Fruit fly (Drosophila melanogaster) whole organism, embryonic: Measurements from ENCODE around the gene MICAL-like.

Experiments
- Abd-B ChIP-seq: fragments of 200-800 bp; sonication (Bioruptor generic); optimal IDR thresholded peaks from 2 replicates; lab custom pipeline; 2018; ENCODE audit warnings: missing biosample characterization, mild to moderate bottlenecking, missing genetic modification characterization, moderate library complexity
- Asciz ChIP-seq: fragments of 200-800 bp; sonication (Bioruptor generic); optimal IDR thresholded peaks from 2 replicates; lab custom pipeline; 2017; ENCODE audit warnings: missing biosample characterization, mild to moderate bottlenecking, missing genetic modification characterization, missing genetic modification reagents
- Awh ChIP-seq: fragments of 200-800 bp; sonication (Bioruptor generic); IDR thresholded peaks from 2 replicates; pipeline ENCODE4, ENCODE4 v1.3.6; 2022; ENCODE audit warnings: missing biosample characterization, missing genetic modification characterization
- CG10959 ChIP-seq: fragments of 200-800 bp; sonication (Bioruptor generic); IDR thresholded peaks from 2 replicates; pipeline ENCODE4 v1.3.6; 2022; ENCODE audit warnings: missing biosample characterization, missing genetic modification characterization
- CG11560 ChIP-seq: fragments of 200-800 bp; sonication (Bioruptor generic); IDR thresholded peaks from 3 replicates; pipeline ENCODE4 v1.3.6; 2022; ENCODE audit warnings: missing biosample characterization, missing genetic modification characterization
- CG11696 ChIP-seq: fragments of 200-800 bp; sonication (Bioruptor generic); IDR thresholded peaks from 2 replicates; pipeline ENCODE4 v1.3.6; 2022; ENCODE audit warnings: missing biosample characterization, missing genetic modification characterization
- CG12104 ChIP-seq: fragments of 200-800 bp; sonication (Bioruptor generic); optimal IDR thresholded peaks from 3 replicates; lab custom pipeline; 2016; ENCODE audit warnings: missing biosample characterization, missing genetic modification characterization
- CG12659 ChIP-seq: fragments of 200-800 bp; sonication (Bioruptor generic); optimal IDR thresholded peaks from 3 replicates; lab custom pipeline; 2017; ENCODE audit warnings: mild to moderate bottlenecking, missing biosample characterization, missing genetic modification reagents, missing genetic modification characterization
- CG12769 ChIP-seq: fragments of 200-800 bp; sonication (Bioruptor generic); optimal IDR thresholded peaks from 2 replicates; lab custom pipeline; 2019; ENCODE audit warnings: missing biosample characterization, mild to moderate bottlenecking, missing genetic modification characterization, moderate library complexity
- CG13287 ChIP-seq: fragments of 200-800 bp; sonication (Bioruptor generic); IDR thresholded peaks from 2 replicates; pipeline ENCODE4 v1.3.6; 2022; ENCODE audit warnings: missing biosample characterization, missing genetic modification characterization; ENCODE audit not compliant: partially characterized antibody
- CG14014 ChIP-seq: fragments of 200-800 bp; sonication (Bioruptor generic); IDR thresholded peaks from 2 replicates; pipeline ENCODE4 v1.3.6; 2022; ENCODE audit warnings: missing biosample characterization, missing genetic modification characterization
- CG1529 ChIP-seq: fragments of 200-800 bp; sonication (Bioruptor generic); optimal IDR thresholded peaks from 3 replicates; lab custom pipeline; 2018; ENCODE audit warnings: missing biosample characterization, missing genetic modification characterization
- CG15601 ChIP-seq: fragments of 200-800 bp; sonication (Bioruptor generic); optimal IDR thresholded peaks from 3 replicates; lab custom pipeline; 2019; ENCODE audit warnings: missing biosample characterization, mild to moderate bottlenecking, missing genetic modification characterization, moderate library complexity
- CG1647 ChIP-seq: fragments of 200-800 bp; sonication (Bioruptor generic); optimal IDR thresholded peaks from 3 replicates; lab custom pipeline; 2016; ENCODE audit warnings: missing biosample characterization, missing genetic modification characterization
- CG17328 ChIP-seq: fragments of 200-800 bp; sonication (Bioruptor generic); IDR thresholded peaks from 2 replicates; pipeline ENCODE4 v1.3.6; 2022; ENCODE audit warnings: missing biosample characterization, missing genetic modification characterization
- CG2712 ChIP-seq: fragments of 200-800 bp; optimal IDR thresholded peaks from 3 replicates; lab custom pipeline; 2019; ENCODE audit warnings: missing biosample characterization, mild to moderate bottlenecking, missing genetic modification characterization, moderate library complexity
- CG3726 ChIP-seq: fragments of 200-800 bp; sonication (Bioruptor generic); IDR thresholded peaks from 3 replicates; pipeline ENCODE4, ENCODE4 v1.3.6; 2022; ENCODE audit warnings: missing biosample characterization, missing genetic modification characterization
- CG6175 ChIP-seq: fragments of 200-800 bp; sonication (Bioruptor generic); IDR thresholded peaks from 3 replicates; pipeline ENCODE4 v1.3.6; 2022; ENCODE audit warnings: missing biosample characterization, missing genetic modification characterization
- CG6813 ChIP-seq: fragments of 200-800 bp; sonication (Bioruptor generic); optimal IDR thresholded peaks from 2 replicates; lab custom pipeline; 2017; ENCODE audit warnings: missing biosample characterization, missing genetic modification characterization, mild to moderate bottlenecking, moderate library complexity, missing genetic modification reagents
- CG7357 ChIP-seq: fragments of 200-800 bp; sonication (Bioruptor generic); IDR thresholded peaks from 3 replicates; pipeline ENCODE4 v1.3.6; 2022; ENCODE audit warnings: missing biosample characterization, missing genetic modification characterization
- CG7372 ChIP-seq: fragments of 200-800 bp; sonication (Bioruptor generic); IDR thresholded peaks from 2 replicates; pipeline ENCODE4 v1.3.6; 2022; ENCODE audit warnings: missing biosample characterization, missing genetic modification characterization
- CG7987 ChIP-seq: fragments of 200-800 bp; sonication (Bioruptor generic); optimal IDR thresholded peaks from 2 replicates; lab custom pipeline; 2018; ENCODE audit warnings: missing biosample characterization, mild to moderate bottlenecking, missing genetic modification characterization, moderate library complexity
- CG8359 ChIP-seq: fragments of 200-800 bp; sonication (Bioruptor generic); optimal IDR thresholded peaks from 2 replicates; lab custom pipeline; 2017; ENCODE audit warnings: missing biosample characterization, mild to moderate bottlenecking, missing genetic modification characterization, borderline replicate concordance
- CG9437 ChIP-seq: fragments of 200-800 bp; sonication (Bioruptor generic); optimal IDR thresholded peaks from 2 replicates; lab custom pipeline; 2018; ENCODE audit warnings: missing biosample characterization, mild to moderate bottlenecking, missing genetic modification characterization
- Gsc ChIP-seq: fragments of 200-800 bp; sonication (Bioruptor generic); IDR thresholded peaks from 2 replicates; pipeline ENCODE4 v1.3.6; 2022; ENCODE audit warnings: missing biosample characterization, missing genetic modification characterization
- Lhr ChIP-seq: fragments of 200-800 bp; sonication (Bioruptor generic); optimal IDR thresholded peaks from 3 replicates; lab custom pipeline; 2017; ENCODE audit warnings: mild to moderate bottlenecking, missing biosample characterization, missing genetic modification reagents, missing genetic modification characterization
- Meics ChIP-seq: fragments of 200-800 bp; sonication (Bioruptor generic); optimal IDR thresholded peaks from 2 replicates; lab custom pipeline; 2017; ENCODE audit warnings: missing biosample characterization, mild to moderate bottlenecking, missing genetic modification characterization
- Nf-YC ChIP-seq: fragments of 200-800 bp; optimal IDR thresholded peaks from 3 replicates; lab custom pipeline; 2019; ENCODE audit warnings: missing biosample characterization, mild to moderate bottlenecking, missing genetic modification characterization, moderate library complexity
- Oli ChIP-seq: fragments of 200-800 bp; sonication (Bioruptor generic); optimal IDR thresholded peaks from 2 replicates; lab custom pipeline; 2018; ENCODE audit warnings: missing biosample characterization, mild to moderate bottlenecking, missing genetic modification characterization, moderate library complexity
- Poxn ChIP-seq: fragments of 200-800 bp; sonication (Bioruptor generic); IDR thresholded peaks from 2 replicates; pipeline ENCODE4 v1.3.6; 2022; ENCODE audit warnings: missing biosample characterization, missing genetic modification characterization
- Stat92E ChIP-seq, 3 experiments: fragments of >200 bp in 2 of 3; fragments of 200-800 bp in 1 of 3; sonication (Bioruptor generic) in 1 of 3; optimal IDR thresholded peaks; 2 replicates each; lab custom pipeline; 2017 to 2019; ENCODE audit warnings: missing biosample characterization in 3 of 3, missing genetic modification characterization in 3 of 3, mild to moderate bottlenecking in 1 of 3, moderate library complexity in 1 of 3
- Tbp ChIP-seq: fragments of >200 bp; optimal IDR thresholded peaks from 2 replicates; lab custom pipeline; 2018; ENCODE audit warnings: missing biosample characterization, missing genetic modification characterization
- aop ChIP-seq: fragments of 200-800 bp; sonication (Bioruptor generic); IDR thresholded peaks from 2 replicates; pipeline ENCODE4 v1.3.6; 2022; ENCODE audit warnings: missing biosample characterization, missing genetic modification characterization
- ara ChIP-seq: fragments of 200-800 bp; sonication (Bioruptor generic); IDR thresholded peaks from 2 replicates; pipeline ENCODE4 v1.3.6; 2022; ENCODE audit warnings: missing biosample characterization, missing genetic modification characterization
- bcd ChIP-seq: fragments of 200-800 bp; sonication (Bioruptor generic); optimal IDR thresholded peaks from 2 replicates; lab custom pipeline; 2017; ENCODE audit warnings: missing biosample characterization, mild to moderate bottlenecking, missing genetic modification characterization
- bowl ChIP-seq: fragments of 200-800 bp; sonication (Bioruptor generic); IDR thresholded peaks from 2 replicates; pipeline ENCODE4 v1.3.6; 2022; ENCODE audit warnings: missing biosample characterization, missing genetic modification characterization
- chm ChIP-seq: fragments of 200-800 bp; sonication (Bioruptor generic); IDR thresholded peaks from 2 replicates; pipeline ENCODE4 v1.3.6; 2022; ENCODE audit warnings: missing biosample characterization, missing genetic modification characterization
- dan ChIP-seq: fragments of 200-800 bp; sonication (Bioruptor generic); IDR thresholded peaks from 2 replicates; pipeline ENCODE4 v1.3.6; 2022; ENCODE audit warnings: missing biosample characterization, missing genetic modification characterization
- exex ChIP-seq: fragments of 200-800 bp; sonication (Bioruptor generic); optimal IDR thresholded peaks from 4 replicates; lab custom pipeline; 2018; ENCODE audit warnings: missing biosample characterization, mild to moderate bottlenecking, missing genetic modification characterization, moderate library complexity
- grau ChIP-seq: fragments of 200-800 bp; optimal IDR thresholded peaks from 3 replicates; lab custom pipeline; 2019; ENCODE audit warnings: missing biosample characterization, mild to moderate bottlenecking, missing genetic modification characterization, moderate library complexity
- hkb ChIP-seq, 2 experiments: fragments of 200-800 bp in 1 of 2; fragments of >200 bp in 1 of 2; sonication (Bioruptor generic) in 1 of 2; IDR thresholded peaks in 1 of 2; optimal IDR thresholded peaks in 1 of 2; 2 replicates each; pipeline versions ENCODE4 v1.3.6 to Lab custom; 2017 to 2022; ENCODE audit warnings: missing biosample characterization in 1 of 2, missing genetic modification characterization in 1 of 2
- ind ChIP-seq: fragments of 200-800 bp; sonication (Bioruptor generic); optimal IDR thresholded peaks from 3 replicates; lab custom pipeline; 2016; ENCODE audit warnings: missing biosample characterization, missing genetic modification characterization
- ken ChIP-seq: fragments of 200-800 bp; sonication (Bioruptor generic); IDR thresholded peaks from 3 replicates; pipeline ENCODE4 v1.3.6; 2022; ENCODE audit warnings: missing biosample characterization, missing genetic modification characterization
- lbe ChIP-seq: fragments of 200-800 bp; sonication (Bioruptor generic); optimal IDR thresholded peaks from 2 replicates; lab custom pipeline; 2016; ENCODE audit warnings: missing biosample characterization, mild to moderate bottlenecking, missing genetic modification characterization
- otp ChIP-seq: fragments of 200-800 bp; sonication (Bioruptor generic); IDR thresholded peaks from 3 replicates; pipeline ENCODE4, ENCODE4 v1.3.6; 2022; ENCODE audit warnings: missing biosample characterization, missing genetic modification characterization
- p53 ChIP-seq: fragments of 200-800 bp; sonication (Bioruptor generic); optimal IDR thresholded peaks from 2 replicates; lab custom pipeline; 2016; ENCODE audit warnings: missing biosample characterization, missing genetic modification characterization
- pros ChIP-seq: fragments of 200-800 bp; sonication (Bioruptor generic); optimal IDR thresholded peaks from 3 replicates; lab custom pipeline; 2019; ENCODE audit warnings: missing biosample characterization, mild to moderate bottlenecking, missing genetic modification characterization, moderate library complexity
- schlank ChIP-seq: fragments of 200-800 bp; sonication (Bioruptor generic); optimal IDR thresholded peaks from 2 replicates; lab custom pipeline; 2018; ENCODE audit warnings: missing biosample characterization, mild to moderate bottlenecking, missing genetic modification characterization
- vvl ChIP-seq: fragments of 200-800 bp; sonication (Bioruptor generic); IDR thresholded peaks from 2 replicates; pipeline ENCODE4 v1.3.6; 2022; ENCODE audit warnings: missing biosample characterization, missing genetic modification characterization

MICAL-like gene

DNA sequence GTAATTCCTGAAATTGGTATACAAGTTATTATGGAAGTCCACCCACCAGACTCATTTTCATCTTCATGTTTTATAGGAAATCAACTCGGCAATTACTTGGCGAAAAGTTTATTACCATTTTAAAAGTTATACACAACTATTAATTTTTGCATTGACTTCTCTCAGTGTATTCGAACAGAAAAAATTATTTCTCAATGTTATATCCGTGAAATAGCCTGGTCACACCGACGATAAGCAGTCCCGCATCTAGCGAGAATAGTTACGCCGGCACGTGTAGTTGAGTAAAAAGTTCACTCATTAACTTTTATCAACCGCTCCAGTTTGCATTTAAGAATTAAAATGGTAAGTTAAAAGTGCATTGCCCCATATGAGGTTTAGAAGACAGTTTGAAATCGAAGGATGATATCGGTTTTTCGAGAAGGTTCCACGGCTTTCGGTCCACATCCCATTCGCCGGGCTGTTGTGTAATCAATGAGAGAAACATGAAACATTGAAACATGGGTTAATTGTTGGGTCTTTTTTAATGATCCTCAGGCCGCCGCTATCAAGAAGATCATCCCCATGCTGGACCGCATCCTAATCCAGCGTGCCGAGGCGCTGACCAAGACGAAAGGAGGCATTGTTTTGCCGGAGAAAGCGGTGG, 812 bp upstream of the MICAL-like start, which contains the start of gene CG11267 (continued):
- no peak for TF ChIP-seq CG13287
- peak; percentile 72 for TF ChIP-seq CG12659
- TF ChIP-seq grau (tag; lab: Kevin White, UChicago), result peak; percentile 81
- TF ChIP-seq Stat92E (GFP tag; optimal IDR thresholded peaks at IDR 0.05; lab: Kevin White, UChicago), result no peak
- peak; percentile 90 for TF ChIP-seq CG7372 (GFP tag; lab: Robert Waterston, UW)
- TF ChIP-seq Nf-YC (tag; lab: Kevin White, UChicago), result peak; percentile 71
- TF ChIP-seq Lhr (GFP tag; lab: Kevin White, UChicago), result peak; percentile 15
- TF ChIP-seq bcd (GFP tag; lab: Kevin White, UChicago), result peak; percentile 84
- peak; percentile 67 for TF ChIP-seq exex
- TF ChIP-seq CG14014 (GFP tag; lab: Robert Waterston, UW), result peak; percentile 95
- TF ChIP-seq CG11560 (tag; lab: Robert Waterston, UW), result no peak; the same call in 2 of the 3 replicates
- TF ChIP-seq CG3726 (GFP tag; lab: Robert Waterston, UW), result peak; percentile 86
- TF ChIP-seq vvl (GFP tag; lab: Robert Waterston, UW), result peak; percentile 96
- TF ChIP-seq ind (GFP tag; lab: Kevin White, UChicago), result peak; percentile 89
- peak; percentile 85 for TF ChIP-seq CG12104 (GFP tag; lab: Kevin White, UChicago)
- peak; percentile 47 for TF ChIP-seq p53 (GFP tag; lab: Kevin White, UChicago)
- peak; percentile 83 for TF ChIP-seq CG12769
- peak; percentile 78 for TF ChIP-seq Oli (tag; lab: Kevin White, UChicago)
- peak; percentile 83 for TF ChIP-seq ara (GFP tag; lab: Robert Waterston, UW)
- TF ChIP-seq CG1647 (GFP tag; lab: Kevin White, UChicago), result peak; percentile 84
- TF ChIP-seq CG10959 (GFP tag; lab: Robert Waterston, UW), result peak; percentile 77
- peak; percentile 83 for TF ChIP-seq Abd-B
- TF ChIP-seq chm (GFP tag; lab: Robert Waterston, UW), result no peak; the same call in 1 of the 2 replicates
- TF ChIP-seq CG9437 (GFP tag; lab: Kevin White, UChicago), result peak; percentile 18
- TF ChIP-seq otp (GFP tag; lab: Robert Waterston, UW), result peak; percentile 94
- no peak for TF ChIP-seq dan
- TF ChIP-seq Gsc, result no peak
- TF ChIP-seq Asciz (GFP tag; lab: Kevin White, UChicago), result peak; percentile 78
- TF ChIP-seq CG11696 (GFP tag; lab: Robert Waterston, UW), result peak; percentile 87
- TF ChIP-seq schlank (tag; lab: Kevin White, UChicago), result peak; percentile 78
- peak; percentile 60 for TF ChIP-seq CG7357
- TF ChIP-seq aop, result peak; percentile 85
- peak; percentile 60 for TF ChIP-seq CG1529 (GFP tag; lab: Kevin White, UChicago)
- peak; percentile 87 for TF ChIP-seq Awh (GFP tag; lab: Robert Waterston, UW)
- TF ChIP-seq CG2712 (tag; lab: Kevin White, UChicago), result peak; percentile 83
- TF ChIP-seq pros (GFP tag; lab: Kevin White, UChicago), result no peak
- TF ChIP-seq ken (GFP tag; lab: Robert Waterston, UW), result peak; percentile 88
- peak; percentile 84 for TF ChIP-seq CG6813
- TF ChIP-seq CG8359 (GFP tag; lab: Kevin White, UChicago), result peak; percentile 56
- TF ChIP-seq CG17328 (GFP tag; lab: Robert Waterston, UW), result peak; percentile 86
- peak; percentile 90 for TF ChIP-seq Meics
- TF ChIP-seq hkb (optimal IDR thresholded peaks at IDR 0.05; lab: Kevin White, UChicago), result no peak
- TF ChIP-seq hkb (GFP tag; IDR thresholded peaks at IDR 0.05; lab: Robert Waterston, UW), result peak; percentile 94
- peak; percentile 71 for TF ChIP-seq CG7987
- no peak for TF ChIP-seq Tbp (GFP tag; lab: Kevin White, UChicago)
- peak; percentile 63 for TF ChIP-seq CG15601 (tag; lab: Kevin White, UChicago)
- TF ChIP-seq bowl (GFP tag; lab: Robert Waterston, UW), result peak; percentile 84
- peak; percentile 66; the same call in 1 of the 2 replicates for TF ChIP-seq Poxn (GFP tag; lab: Robert Waterston, UW)
- peak; percentile 64 for TF ChIP-seq lbe (GFP tag; lab: Kevin White, UChicago)
- peak; percentile 82 for TF ChIP-seq CG6175 (GFP tag; lab: Robert Waterston, UW)
